Worm (Caenorhabditis elegans) whole organism, dauer: ENCODE data around the gene serp-1.2.

Experiments
- unc-62 ChIP-seq: sonication (generic microtip); optimal IDR thresholded peaks from 2 replicates; lab custom pipeline; 2017; ENCODE audit warnings: missing biosample characterization, missing genetic modification reagents, missing genetic modification characterization

Gene serp-1.2

DNA sequence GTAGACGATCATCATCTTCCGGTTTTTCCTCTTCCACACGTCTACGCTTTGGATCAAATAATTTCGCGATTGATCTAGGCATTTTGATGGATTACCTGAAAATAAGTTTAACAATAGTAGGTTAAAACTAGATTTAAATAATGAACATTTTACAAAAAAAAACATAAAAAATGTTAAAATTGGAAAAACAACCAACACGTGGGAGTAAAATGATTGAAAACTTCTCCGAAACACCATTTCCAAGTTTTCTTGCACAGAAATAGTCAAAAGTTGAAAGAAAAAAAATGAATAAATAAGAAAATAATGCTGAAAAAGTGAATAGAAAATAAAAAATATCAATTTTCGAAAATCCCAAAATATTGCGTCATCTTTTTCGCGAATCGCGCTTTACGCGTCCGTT, 13.7 kb upstream of the serp-1.2 start, which contains the start of gene C07G1.7:
Gene C07G1.7 (minus strand): TSS at position 101 of the 400 bp plus-strand sequence.
- TF ChIP-seq unc-62 (GFP tag; lab: Kevin White, UChicago): no peak

- no peak for TF ChIP-seq unc-62 (GFP tag; lab: Kevin White, UChicago)
Measured at ce11 chrIV:8219987-8220386, 5.5 kb upstream of the serp-1.2 start, which contains the start of gene ocr-2. Gene ocr-2 (minus strand): TSS chrIV:8220087.

ce11 chrIV:8221946-8222345, 3.5 kb upstream of the serp-1.2 start, which contains the start of gene gpx-6:
Gene gpx-6 (plus strand): TSS chrIV:8222202.
- no peak for TF ChIP-seq unc-62 (GFP tag; lab: Kevin White, UChicago)

DNA sequence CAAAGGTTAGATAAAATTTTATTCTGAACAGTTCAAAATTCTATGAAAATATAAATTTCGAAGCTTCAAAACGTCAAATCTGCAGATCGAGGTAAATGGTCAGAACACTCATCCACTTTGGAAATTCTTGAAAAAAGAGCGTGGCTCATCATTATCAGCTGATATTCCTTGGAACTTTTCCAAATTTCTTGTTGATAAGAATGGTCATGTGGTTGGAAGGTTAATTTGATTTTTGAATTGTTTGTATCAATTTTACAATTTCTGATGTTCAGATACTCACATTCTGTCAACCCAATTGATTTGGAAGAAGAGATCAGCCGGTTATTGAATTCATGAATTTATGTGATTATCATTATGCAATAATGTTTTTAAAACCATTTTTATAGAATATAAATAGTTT, 2.4 kb upstream of the serp-1.2 start:
- no peak for TF ChIP-seq unc-62 (GFP tag; lab: Kevin White, UChicago)

- no peak for TF ChIP-seq unc-62 (GFP tag; lab: Kevin White, UChicago)
Measured at ce11 chrIV:8226474-8226873, 1.0 kb downstream of the serp-1.2 start.

- TF ChIP-seq unc-62 (GFP tag; lab: Kevin White, UChicago): no peak
Measured at ce11 chrIV:8229523-8229922, 4.0 kb downstream of the serp-1.2 start.

DNA sequence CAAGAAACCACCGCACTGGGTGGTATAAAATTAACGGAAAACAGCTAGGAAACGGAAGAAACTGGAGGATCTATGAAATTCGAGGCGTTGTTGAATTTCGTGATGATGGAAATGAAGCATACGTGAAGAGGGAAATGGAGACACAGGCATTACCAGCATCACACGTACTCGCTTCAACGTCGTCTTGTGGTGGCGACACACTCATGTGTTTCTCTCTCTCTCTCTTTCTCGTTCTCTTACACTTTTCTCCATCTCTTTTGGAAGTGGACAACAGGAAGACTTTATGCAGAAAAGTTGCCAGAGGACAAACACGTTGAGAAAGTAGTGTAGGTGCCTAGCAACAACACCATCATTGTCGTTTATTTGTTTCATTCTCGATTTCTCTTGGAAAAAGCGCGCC, 7.0 kb downstream of the serp-1.2 start:
- TF ChIP-seq unc-62 (GFP tag; lab: Kevin White, UChicago): no peak

DNA sequence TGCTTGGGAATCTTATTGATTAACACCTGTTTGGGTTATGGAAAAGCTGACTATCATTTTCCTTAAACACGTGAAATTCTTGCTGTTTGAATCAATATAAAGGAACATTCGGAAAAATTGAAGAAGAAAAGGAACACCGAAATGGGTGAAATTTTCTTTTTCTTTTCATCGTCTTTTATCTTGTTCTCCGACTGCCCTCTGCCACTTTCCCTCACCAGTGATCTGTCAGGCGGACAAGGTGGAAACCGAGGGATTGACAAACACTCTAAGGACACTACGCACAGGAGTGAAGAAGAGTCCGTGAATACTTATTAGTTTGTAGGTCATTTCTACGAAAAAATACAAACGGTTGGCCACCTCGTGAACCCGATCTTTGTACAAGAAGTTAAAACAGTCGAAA, 7.8 kb downstream of the serp-1.2 start:
- TF ChIP-seq unc-62 (GFP tag; lab: Kevin White, UChicago): no peak

DNA sequence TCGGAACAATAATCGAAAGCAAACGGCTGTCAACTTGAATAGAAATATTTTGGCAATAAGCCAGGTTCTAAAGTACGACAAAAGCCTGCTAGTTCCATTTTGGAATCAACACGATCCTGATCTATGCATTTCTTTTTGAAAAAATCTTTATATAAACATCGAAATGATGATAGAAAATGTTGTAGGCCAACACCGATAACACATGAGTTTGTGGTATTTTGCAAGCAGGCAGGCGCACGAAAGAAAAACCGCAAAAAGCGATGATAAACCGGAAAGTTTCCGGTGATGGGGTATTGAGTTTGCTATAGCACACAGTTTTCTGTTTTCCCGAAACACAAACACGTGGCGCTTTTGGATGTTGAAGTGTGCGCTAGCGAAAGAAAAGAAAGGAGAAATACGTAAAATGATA, 8.6 kb downstream of the serp-1.2 start:
- no peak for TF ChIP-seq unc-62 (GFP tag; lab: Kevin White, UChicago)

- TF ChIP-seq unc-62 (GFP tag; lab: Kevin White, UChicago): no peak
Measured at ce11 chrIV:8235114-8235686, 9.7 kb downstream of the serp-1.2 start.

ce11 chrIV:8236502-8236901, 11.0 kb downstream of the serp-1.2 start, which contains the start of gene nhr-66:
Gene nhr-66 (minus strand): TSS chrIV:8236602.
- no peak for TF ChIP-seq unc-62 (GFP tag; lab: Kevin White, UChicago)

DNA sequence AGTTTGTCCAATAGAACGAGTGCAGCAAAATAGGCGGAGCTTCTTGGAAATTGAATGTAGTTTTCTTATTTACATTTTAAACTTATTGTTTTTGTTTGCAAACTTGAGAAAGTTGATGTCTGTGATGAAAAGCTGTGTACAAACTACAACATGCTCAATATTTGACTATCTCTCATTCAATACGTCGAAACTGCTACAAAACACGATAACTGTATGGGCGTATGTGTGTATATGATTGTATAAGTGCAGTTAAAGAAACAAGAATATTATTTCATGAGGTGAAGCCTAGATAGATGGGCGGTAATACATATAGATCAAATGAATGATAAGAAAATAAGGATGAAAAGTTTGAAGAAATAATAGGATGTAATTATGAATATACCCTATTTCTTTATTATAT, 14.1 kb downstream of the serp-1.2 start:
- no peak for TF ChIP-seq unc-62 (GFP tag; lab: Kevin White, UChicago)

- TF ChIP-seq unc-62 (GFP tag; lab: Kevin White, UChicago): no peak
Measured at ce11 chrIV:8241312-8241833, 15.9 kb downstream of the serp-1.2 start.

- no peak for TF ChIP-seq unc-62 (GFP tag; lab: Kevin White, UChicago)
Measured at ce11 chrIV:8243170-8243569, 17.7 kb downstream of the serp-1.2 start.

DNA sequence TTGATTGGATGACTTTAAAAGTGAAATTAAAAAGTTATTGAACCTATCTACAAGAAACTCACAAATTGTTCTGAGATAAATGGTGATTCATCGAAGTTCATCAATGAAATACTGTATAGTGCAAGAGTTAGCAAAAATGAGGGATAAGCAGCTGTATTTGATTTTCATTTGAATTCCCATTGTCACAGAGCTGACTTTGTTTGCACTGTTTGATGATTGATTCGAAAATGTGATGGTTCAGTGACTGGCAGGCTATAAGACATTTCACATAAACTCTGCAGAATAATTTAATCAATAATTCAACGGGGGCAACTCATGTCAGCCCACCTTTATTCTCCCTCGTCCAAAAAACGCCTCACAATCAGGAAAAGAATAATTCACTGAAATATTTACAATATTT, 18.1 kb downstream of the serp-1.2 start, which contains the start of gene T09A12.8:
Gene T09A12.8 (minus strand): TSS at position 101 of the 400 bp plus-strand sequence.
- no peak for TF ChIP-seq unc-62 (GFP tag; lab: Kevin White, UChicago)

- no peak for TF ChIP-seq unc-62 (GFP tag; lab: Kevin White, UChicago)
Measured at ce11 chrIV:8244112-8244511, 18.6 kb downstream of the serp-1.2 start, which contains the start of gene T09A12.1. Gene T09A12.1 (plus strand): TSS chrIV:8244412.

DNA sequence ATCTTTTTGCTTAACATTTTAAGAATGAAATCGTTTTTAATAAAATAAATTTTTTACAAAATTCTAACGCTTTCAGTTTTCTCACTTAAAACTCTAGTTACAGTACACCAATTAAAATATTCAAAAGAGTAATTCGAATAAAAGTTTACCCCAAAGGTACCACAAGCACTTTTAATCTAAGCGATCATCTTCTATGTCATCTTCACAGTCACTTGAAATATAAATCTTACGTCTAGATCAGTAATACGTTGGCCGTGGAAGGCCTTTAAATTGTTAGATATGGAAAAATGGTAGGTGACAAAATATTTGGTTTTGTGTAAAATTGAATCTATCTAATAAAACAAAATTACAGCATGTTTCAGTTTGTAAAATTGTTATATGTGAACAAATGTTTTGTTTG, 21.9 kb downstream of the serp-1.2 start:
- TF ChIP-seq unc-62 (GFP tag; lab: Kevin White, UChicago): no peak
